Fruit fly (Drosophila melanogaster) whole organism, adult: ENCODE data around the gene CG5399.

Source experiments
- CG11617 ChIP-seq: fragments of 200-800 bp; sonication (Bioruptor generic); optimal IDR thresholded peaks from 2 replicates; lab custom pipeline; 2017; ENCODE audit warnings: mild to moderate bottlenecking, missing biosample characterization, missing genetic modification reagents, missing genetic modification characterization
- CG12768 ChIP-seq: fragments of 200-800 bp; sonication (Bioruptor generic); optimal IDR thresholded peaks from 2 replicates; lab custom pipeline; 2017; ENCODE audit warnings: missing biosample characterization, missing genetic modification characterization, mild to moderate bottlenecking, moderate library complexity, missing genetic modification reagents
- CG14711 ChIP-seq: fragments of 200-800 bp; sonication (Bioruptor generic); optimal IDR thresholded peaks from 2 replicates; lab custom pipeline; 2018; ENCODE audit warnings: missing biosample characterization, mild to moderate bottlenecking, missing genetic modification characterization, moderate library complexity
- CG1620 ChIP-seq: fragments of 200-800 bp; sonication (Bioruptor generic); optimal IDR thresholded peaks from 2 replicates; lab custom pipeline; 2016; ENCODE audit warnings: missing biosample characterization, missing genetic modification characterization
- CG33017 ChIP-seq: fragments of 200-800 bp; sonication (Bioruptor generic); optimal IDR thresholded peaks from 2 replicates; lab custom pipeline; 2018; ENCODE audit warnings: missing biosample characterization, mild to moderate bottlenecking, missing genetic modification characterization, moderate library complexity
- CG5204 ChIP-seq: fragments of 200-800 bp; sonication (Bioruptor generic); optimal IDR thresholded peaks from 2 replicates; lab custom pipeline; 2016; ENCODE audit warnings: missing biosample characterization, missing genetic modification characterization
- CG7045 ChIP-seq: fragments of 200-800 bp; sonication (Bioruptor generic); optimal IDR thresholded peaks from 2 replicates; lab custom pipeline; 2017; ENCODE audit warnings: missing biosample characterization, mild to moderate bottlenecking, missing genetic modification characterization
- CG7101 ChIP-seq: fragments of 200-800 bp; sonication (Bioruptor generic); optimal IDR thresholded peaks from 2 replicates; lab custom pipeline; 2018; ENCODE audit warnings: missing biosample characterization, mild to moderate bottlenecking, missing genetic modification characterization, moderate library complexity
- Clk ChIP-seq: fragments of 200-800 bp; sonication (Bioruptor generic); optimal IDR thresholded peaks from 2 replicates; lab custom pipeline; 2017; ENCODE audit warnings: missing biosample characterization, missing genetic modification characterization
- Crg-1 ChIP-seq: fragments of 200-800 bp; sonication (Bioruptor generic); optimal IDR thresholded peaks from 2 replicates; lab custom pipeline; 2016; ENCODE audit warnings: missing biosample characterization, missing genetic modification characterization
- Hr96 ChIP-seq: fragments of 200-800 bp; sonication (Bioruptor generic); optimal IDR thresholded peaks from 2 replicates; lab custom pipeline; 2016; ENCODE audit warnings: missing biosample characterization, missing genetic modification characterization
- Mnt ChIP-seq: fragments of 200-800 bp; sonication (Bioruptor generic); optimal IDR thresholded peaks from 2 replicates; lab custom pipeline; 2016; ENCODE audit warnings: missing biosample characterization, mild to moderate bottlenecking, missing genetic modification characterization
- bab1 ChIP-seq: fragments of 200-800 bp; sonication (Bioruptor generic); optimal IDR thresholded peaks from 3 replicates; lab custom pipeline; 2019; ENCODE audit warnings: missing biosample characterization, mild to moderate bottlenecking, missing genetic modification characterization, moderate library complexity
- cic ChIP-seq: fragments of 200-800 bp; sonication (Bioruptor generic); optimal IDR thresholded peaks from 2 replicates; lab custom pipeline; 2017; ENCODE audit warnings: missing biosample characterization, mild to moderate bottlenecking, missing genetic modification characterization, moderate library complexity
- cnc ChIP-seq, 2 experiments: fragments of >200 bp; optimal IDR thresholded peaks; 2 replicates each; lab custom pipeline; 2017
- kay ChIP-seq: fragments of 200-800 bp; sonication (Bioruptor generic); peaks from one replicate; lab custom pipeline; 2016; ENCODE audit warnings: missing biosample characterization, missing genetic modification characterization, borderline replicate concordance
- ovo ChIP-seq: fragments of 200-800 bp; sonication (Bioruptor generic); optimal IDR thresholded peaks from 2 replicates; lab custom pipeline; 2016; ENCODE audit warnings: missing biosample characterization, missing genetic modification characterization
- pad ChIP-seq: fragments of 200-800 bp; sonication (Bioruptor generic); optimal IDR thresholded peaks from 3 replicates; lab custom pipeline; 2017; ENCODE audit warnings: missing biosample characterization, missing genetic modification characterization, mild to moderate bottlenecking, moderate library complexity, missing genetic modification reagents
- tj ChIP-seq: fragments of 200-800 bp; sonication (Bioruptor generic); optimal IDR thresholded peaks from 3 replicates; lab custom pipeline; 2017; ENCODE audit warnings: missing biosample characterization, mild to moderate bottlenecking, missing genetic modification characterization, moderate library complexity
- toe ChIP-seq: fragments of 200-800 bp; sonication (Bioruptor generic); optimal IDR thresholded peaks from 2 replicates; lab custom pipeline; 2016; ENCODE audit warnings: missing biosample characterization, missing genetic modification characterization

CG5399 gene

DNA sequence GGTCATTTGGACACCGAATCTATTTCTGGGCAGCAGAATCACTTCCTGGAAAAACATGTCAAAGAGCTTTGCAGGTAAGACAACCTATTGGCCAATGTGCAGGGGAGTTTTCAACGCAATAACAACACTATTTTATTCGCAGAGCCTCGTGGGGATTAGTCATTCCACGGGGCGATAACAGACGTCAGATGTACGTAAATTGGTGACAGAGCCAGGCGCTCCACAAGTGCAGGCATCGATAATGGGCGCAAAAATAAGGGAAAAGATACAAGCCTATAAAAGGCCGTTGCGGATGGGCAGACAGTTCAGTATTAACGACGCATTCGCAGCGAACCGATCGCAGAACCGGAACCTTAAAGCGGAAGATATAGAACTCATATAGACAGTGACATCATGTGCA, at the start of gene CG5399:
Gene CG5399 (plus strand): TSS at position 301 of the 400 bp plus-strand sequence.
- TF ChIP-seq CG1620 (GFP tag; lab: Kevin White, UChicago): no peak
- TF ChIP-seq CG7101 (tag; lab: Kevin White, UChicago): no peak
- TF ChIP-seq toe (GFP tag; lab: Kevin White, UChicago): no peak
- no peak for TF ChIP-seq Clk (GFP tag; lab: Kevin White, UChicago)
- TF ChIP-seq kay (GFP tag; lab: Kevin White, UChicago): no peak
- no peak for TF ChIP-seq Crg-1 (GFP tag; lab: Kevin White, UChicago)
- TF ChIP-seq Hr96: no peak
- TF ChIP-seq CG11617: no peak

DNA sequence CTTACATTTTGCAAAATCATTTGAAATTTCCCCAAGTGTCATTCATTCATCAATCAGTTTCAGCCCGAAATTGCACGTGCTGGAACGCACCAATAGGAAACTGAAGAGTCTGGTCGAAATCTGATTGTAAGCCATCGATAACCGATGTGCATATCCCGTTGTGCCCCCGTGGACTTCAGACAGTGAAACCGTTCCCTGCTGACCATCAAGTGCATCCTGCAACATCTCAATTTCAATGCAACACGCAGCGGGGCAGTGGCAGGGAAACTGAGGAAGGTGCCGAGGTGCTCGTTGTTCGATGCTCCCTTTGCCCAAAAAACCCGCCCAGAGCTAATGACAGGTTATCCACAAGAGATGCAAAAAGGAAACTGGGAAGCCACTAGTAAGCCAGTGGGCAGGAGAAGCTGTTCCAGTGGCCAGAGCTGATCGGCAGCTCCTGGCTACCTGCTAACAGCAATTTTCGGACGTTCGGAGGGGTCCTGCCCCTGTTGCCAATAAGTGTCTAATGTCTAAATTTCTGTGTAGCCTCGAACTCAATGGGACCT, 48.1 kb upstream of the CG5399 start:
- TF ChIP-seq kay (GFP tag; lab: Kevin White, UChicago) (no peak), Clk (GFP tag; lab: Kevin White, UChicago) (no peak), toe (GFP tag; lab: Kevin White, UChicago) (no peak), bab1 (GFP tag; lab: Kevin White, UChicago) (no peak), Mnt (GFP tag; lab: Kevin White, UChicago) (no peak), cnc (optimal IDR thresholded peaks at IDR 0.05; lab: Kevin White, UChicago) (no peak), CG1620 (GFP tag; lab: Kevin White, UChicago) (no peak), Crg-1 (GFP tag; lab: Kevin White, UChicago) (no peak), CG12768 (GFP tag; lab: Kevin White, UChicago) (no peak), CG11617 (no peak), pad (GFP tag; lab: Kevin White, UChicago) (no peak), cic (GFP tag; lab: Kevin White, UChicago) (no peak)

DNA sequence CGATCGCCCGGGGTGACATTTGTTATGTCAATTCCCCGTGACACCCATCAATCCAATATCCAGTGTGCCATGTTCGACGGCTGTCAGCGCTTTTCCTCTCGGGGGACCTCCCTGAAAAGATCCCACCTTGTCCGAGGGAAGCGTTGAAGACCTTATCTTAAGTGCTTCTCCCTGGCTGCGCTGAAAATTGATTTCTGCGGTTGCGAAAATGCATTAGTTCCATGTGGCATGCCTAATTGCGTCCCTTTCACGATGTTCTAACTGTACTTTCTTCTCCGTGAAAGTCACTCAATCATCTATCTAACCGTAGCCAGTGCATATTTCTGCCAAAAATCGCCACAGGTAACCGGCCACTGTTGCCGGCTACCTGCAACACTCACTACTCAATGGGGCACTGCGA, 46.1 kb upstream of the CG5399 start:
- no peak for TF ChIP-seq cic (GFP tag; lab: Kevin White, UChicago)
- no peak for TF ChIP-seq CG33017 (tag; lab: Kevin White, UChicago)
- no peak for TF ChIP-seq cnc (optimal IDR thresholded peaks at IDR 0.05; lab: Kevin White, UChicago)
- no peak for TF ChIP-seq Crg-1 (GFP tag; lab: Kevin White, UChicago)
- TF ChIP-seq CG7101 (tag; lab: Kevin White, UChicago): no peak
- no peak for TF ChIP-seq tj (GFP tag; lab: Kevin White, UChicago)
- TF ChIP-seq Clk (GFP tag; lab: Kevin White, UChicago): no peak

DNA sequence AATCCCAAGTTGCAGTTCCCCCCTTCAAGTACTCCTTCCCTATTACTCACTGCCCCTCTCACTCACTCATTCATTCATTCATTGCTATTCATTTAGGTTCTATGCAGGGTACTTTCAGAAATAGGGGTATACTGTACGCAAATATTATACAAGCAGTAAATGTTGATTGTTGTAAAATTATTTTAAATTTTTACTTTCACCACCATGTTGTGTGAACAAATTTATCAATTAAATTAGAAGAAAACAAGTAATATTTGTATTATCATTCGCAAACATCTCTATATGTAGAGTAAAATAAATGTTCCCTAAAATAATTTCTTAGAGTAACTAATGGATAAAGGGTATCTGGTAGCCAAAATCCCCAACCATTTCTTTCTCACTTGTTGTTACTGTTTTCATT, 44.8 kb upstream of the CG5399 start:
- TF ChIP-seq cnc (optimal IDR thresholded peaks at IDR 0.05; lab: Kevin White, UChicago): no peak
- no peak for TF ChIP-seq Mnt (GFP tag; lab: Kevin White, UChicago)
- TF ChIP-seq CG1620 (GFP tag; lab: Kevin White, UChicago): no peak
- TF ChIP-seq CG14711: no peak
- TF ChIP-seq Crg-1 (GFP tag; lab: Kevin White, UChicago): no peak
- no peak for TF ChIP-seq CG12768 (GFP tag; lab: Kevin White, UChicago)
- TF ChIP-seq CG11617: no peak
- no peak for TF ChIP-seq bab1 (GFP tag; lab: Kevin White, UChicago)
- TF ChIP-seq toe (GFP tag; lab: Kevin White, UChicago): no peak

DNA sequence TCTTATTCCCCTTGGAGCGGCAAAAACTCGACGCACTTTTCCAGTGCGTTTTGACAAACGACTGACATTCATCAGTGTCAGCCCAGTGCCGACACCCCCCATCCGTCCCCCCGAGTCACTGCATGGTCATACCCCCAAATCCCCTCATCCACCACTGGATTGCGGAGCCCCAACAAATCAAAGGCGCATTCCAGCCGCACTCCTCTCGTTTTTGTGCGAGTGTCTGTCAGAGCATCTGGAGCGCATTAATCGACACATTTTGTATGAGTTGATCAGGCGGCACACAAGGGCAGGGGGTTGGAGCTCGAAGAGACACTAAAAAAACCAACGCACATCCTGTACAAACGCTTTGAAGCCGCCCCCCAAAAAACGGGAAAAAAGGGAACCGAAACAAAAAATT, 44.4 kb upstream of the CG5399 start:
- no peak for TF ChIP-seq CG7101 (tag; lab: Kevin White, UChicago)
- TF ChIP-seq CG11617: no peak
- TF ChIP-seq CG1620 (GFP tag; lab: Kevin White, UChicago): no peak
- no peak for TF ChIP-seq ovo
- TF ChIP-seq kay (GFP tag; lab: Kevin White, UChicago): no peak

DNA sequence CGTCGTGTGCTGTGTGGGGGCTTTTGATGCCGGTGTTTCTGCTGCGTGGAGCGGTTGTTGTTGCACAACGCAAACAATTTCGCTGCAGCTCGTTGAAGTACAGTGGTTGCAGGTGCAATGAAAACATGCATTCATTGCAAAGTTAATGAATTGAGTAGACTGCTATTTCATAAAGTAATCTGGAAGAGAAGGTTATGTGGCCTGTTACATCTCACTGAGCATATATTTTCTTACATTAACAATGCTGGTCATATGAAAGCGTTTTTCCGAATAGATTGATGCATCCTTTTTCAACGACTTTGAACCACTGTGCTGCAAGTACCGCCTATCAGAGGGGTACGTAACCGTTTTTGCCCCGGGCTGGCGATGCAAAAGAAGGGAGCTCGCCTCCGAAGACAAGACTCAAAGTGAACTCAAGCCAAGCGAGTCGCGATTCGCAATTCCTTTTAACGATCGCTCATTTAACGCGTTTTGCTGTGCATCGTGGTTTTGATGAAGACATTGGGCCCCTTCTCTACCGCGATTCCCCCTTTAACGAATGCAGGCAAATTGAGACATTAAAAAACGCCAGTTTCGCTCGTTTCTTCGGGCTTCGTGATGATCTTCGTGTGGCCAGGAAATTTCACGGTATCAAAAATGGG, 43.2 kb upstream of the CG5399 start:
- no peak for TF ChIP-seq Hr96
- no peak for TF ChIP-seq tj (GFP tag; lab: Kevin White, UChicago)
- no peak for TF ChIP-seq kay (GFP tag; lab: Kevin White, UChicago)
- no peak for TF ChIP-seq Mnt (GFP tag; lab: Kevin White, UChicago)
- no peak for TF ChIP-seq CG5204

DNA sequence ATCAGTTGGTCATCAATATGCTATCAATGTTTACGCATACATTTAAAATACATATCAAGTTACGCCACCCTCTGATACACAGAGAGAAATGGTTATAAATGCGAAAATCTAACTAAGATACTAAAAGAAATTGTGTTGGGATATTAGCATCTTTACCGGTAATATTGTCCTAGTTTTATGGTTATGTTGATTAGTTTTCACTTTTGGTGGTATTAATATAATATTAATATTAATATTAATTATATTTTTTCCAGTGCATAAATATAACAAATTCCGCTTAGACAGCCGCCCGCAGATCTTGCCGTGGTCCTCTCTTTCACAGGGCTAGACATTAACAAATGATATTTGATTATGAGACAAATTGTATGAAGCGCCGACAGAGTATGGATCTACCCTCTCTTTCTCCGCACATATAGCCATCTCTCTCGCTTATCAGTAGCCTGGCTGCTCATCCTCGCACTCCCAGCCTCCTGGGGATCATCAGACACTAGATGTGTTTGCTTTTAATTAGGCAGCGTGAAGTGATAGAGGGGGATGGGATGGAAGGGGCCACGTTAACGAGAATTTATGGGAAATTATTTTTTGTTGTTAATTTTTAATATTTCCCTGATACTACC, 42.3 kb upstream of the CG5399 start:
- no peak for TF ChIP-seq CG5204
- no peak for TF ChIP-seq Mnt (GFP tag; lab: Kevin White, UChicago)
- TF ChIP-seq CG12768 (GFP tag; lab: Kevin White, UChicago): no peak
- TF ChIP-seq toe (GFP tag; lab: Kevin White, UChicago): no peak
- TF ChIP-seq Crg-1 (GFP tag; lab: Kevin White, UChicago): no peak
- no peak for TF ChIP-seq CG7045 (GFP tag; lab: Kevin White, UChicago)
- TF ChIP-seq cic (GFP tag; lab: Kevin White, UChicago): no peak
- TF ChIP-seq CG33017 (tag; lab: Kevin White, UChicago): no peak
